Fruit fly (Drosophila melanogaster) whole organism, embryonic: ENCODE data around the gene CG12608.

Experiments
- Antp ChIP-seq: fragments of 200-800 bp; sonication (Bioruptor generic); optimal IDR thresholded peaks from 3 replicates; lab custom pipeline; 2016; ENCODE audit warnings: missing biosample characterization, missing genetic modification characterization
- CG10209 ChIP-seq: fragments of 200-800 bp; sonication (Bioruptor generic); optimal IDR thresholded peaks from 3 replicates; lab custom pipeline; 2017; ENCODE audit warnings: missing biosample characterization, mild to moderate bottlenecking, missing genetic modification characterization, missing genetic modification reagents
- CG10267 ChIP-seq: fragments of 200-800 bp; sonication (Bioruptor generic); optimal IDR thresholded peaks from 2 replicates; lab custom pipeline; 2018; ENCODE audit warnings: missing biosample characterization, mild to moderate bottlenecking, missing genetic modification characterization, moderate library complexity
- CG11456 ChIP-seq: fragments of 200-800 bp; sonication (Bioruptor generic); IDR thresholded peaks from 3 replicates; pipeline ENCODE4 v1.3.6; 2022; ENCODE audit warnings: missing biosample characterization, missing genetic modification characterization
- CG11560 ChIP-seq: fragments of 200-800 bp; sonication (Bioruptor generic); IDR thresholded peaks from 3 replicates; pipeline ENCODE4 v1.3.6; 2022; ENCODE audit warnings: missing biosample characterization, missing genetic modification characterization
- CG12769 ChIP-seq: fragments of 200-800 bp; sonication (Bioruptor generic); optimal IDR thresholded peaks from 2 replicates; lab custom pipeline; 2019; ENCODE audit warnings: missing biosample characterization, mild to moderate bottlenecking, missing genetic modification characterization, moderate library complexity
- CG14014 ChIP-seq: fragments of 200-800 bp; sonication (Bioruptor generic); IDR thresholded peaks from 2 replicates; pipeline ENCODE4 v1.3.6; 2022; ENCODE audit warnings: missing biosample characterization, missing genetic modification characterization
- CG14860 ChIP-seq: fragments of 200-800 bp; sonication (Bioruptor generic); IDR thresholded peaks from 3 replicates; pipeline ENCODE4 v1.3.6; 2022; ENCODE audit warnings: missing biosample characterization, missing genetic modification characterization; ENCODE audit not compliant: partially characterized antibody
- CG15011 ChIP-seq: fragments of 200-800 bp; sonication (Bioruptor generic); optimal IDR thresholded peaks from 3 replicates; lab custom pipeline; 2018; ENCODE audit warnings: missing biosample characterization, mild to moderate bottlenecking, missing genetic modification characterization
- CG15073 ChIP-seq: fragments of 200-800 bp; sonication (Bioruptor generic); optimal IDR thresholded peaks from 2 replicates; lab custom pipeline; 2016; ENCODE audit warnings: missing biosample characterization, missing genetic modification characterization
- CG1529 ChIP-seq: fragments of 200-800 bp; sonication (Bioruptor generic); optimal IDR thresholded peaks from 3 replicates; lab custom pipeline; 2018; ENCODE audit warnings: missing biosample characterization, missing genetic modification characterization
- CG1647 ChIP-seq: fragments of 200-800 bp; sonication (Bioruptor generic); optimal IDR thresholded peaks from 3 replicates; lab custom pipeline; 2016; ENCODE audit warnings: missing biosample characterization, missing genetic modification characterization
- CG1832 ChIP-seq: fragments of 200-800 bp; sonication (Bioruptor generic); optimal IDR thresholded peaks from 2 replicates; lab custom pipeline; 2017; ENCODE audit warnings: missing biosample characterization, mild to moderate bottlenecking, missing genetic modification characterization, inconsistent platforms
- CG2889 ChIP-seq: fragments of 200-800 bp; sonication (Bioruptor generic); IDR thresholded peaks from 3 replicates; pipeline ENCODE4 v1.3.6; 2022; ENCODE audit warnings: missing biosample characterization, missing genetic modification characterization
- CG30403 ChIP-seq: fragments of 200-800 bp; sonication (Bioruptor generic); optimal IDR thresholded peaks from 3 replicates; lab custom pipeline; 2016; ENCODE audit warnings: missing biosample characterization, missing genetic modification characterization
- CG4617 ChIP-seq: fragments of 200-800 bp; sonication (Bioruptor generic); optimal IDR thresholded peaks from 3 replicates; lab custom pipeline; 2016; ENCODE audit warnings: missing biosample characterization, missing genetic modification characterization, borderline replicate concordance
- CG4730 ChIP-seq: fragments of 200-800 bp; sonication (Bioruptor generic); IDR thresholded peaks from 2 replicates; pipeline ENCODE4 v1.3.6; 2022; ENCODE audit warnings: missing biosample characterization, missing genetic modification characterization
- CG5953 ChIP-seq: fragments of 200-800 bp; sonication (Bioruptor generic); IDR thresholded peaks from 2 replicates; pipeline ENCODE4 v1.3.6; 2022; ENCODE audit warnings: missing biosample characterization, missing genetic modification characterization
- CG7839 ChIP-seq: fragments of 200-800 bp; sonication (Bioruptor generic); optimal IDR thresholded peaks from 3 replicates; lab custom pipeline; 2018; ENCODE audit warnings: missing biosample characterization, mild to moderate bottlenecking, missing genetic modification characterization, moderate library complexity
- CG9437 ChIP-seq: fragments of 200-800 bp; sonication (Bioruptor generic); optimal IDR thresholded peaks from 2 replicates; lab custom pipeline; 2018; ENCODE audit warnings: missing biosample characterization, mild to moderate bottlenecking, missing genetic modification characterization
- CHES-1-like ChIP-seq: fragments of 200-800 bp; sonication (Bioruptor generic); optimal IDR thresholded peaks from 2 replicates; lab custom pipeline; 2016; ENCODE audit warnings: missing biosample characterization, missing genetic modification characterization
- Dad ChIP-seq: fragments of 200-800 bp; sonication (Bioruptor generic); optimal IDR thresholded peaks from 3 replicates; lab custom pipeline; 2016; ENCODE audit warnings: missing biosample characterization, missing genetic modification characterization
- Dbx ChIP-seq: fragments of 200-800 bp; sonication (Bioruptor generic); IDR thresholded peaks from 3 replicates; pipeline ENCODE4 v1.3.6; 2022; ENCODE audit warnings: missing biosample characterization, missing genetic modification characterization
- Fer1 ChIP-seq: fragments of 200-800 bp; sonication (Bioruptor generic); optimal IDR thresholded peaks from 2 replicates; lab custom pipeline; 2017; ENCODE audit warnings: missing biosample characterization, mild to moderate bottlenecking, missing genetic modification characterization
- Gug ChIP-seq: fragments of 200-800 bp; sonication (Bioruptor generic); IDR thresholded peaks from 4 replicates; pipeline ENCODE4 v1.3.6; 2022; ENCODE audit warnings: missing biosample characterization, missing genetic modification characterization
- HLH3B ChIP-seq: fragments of 200-800 bp; sonication (Bioruptor generic); IDR thresholded peaks from 2 replicates; pipeline ENCODE4 v1.3.6; 2022; ENCODE audit warnings: missing biosample characterization, missing genetic modification characterization
- Hand ChIP-seq: fragments of 200-800 bp; sonication (Bioruptor generic); optimal IDR thresholded peaks from 2 replicates; lab custom pipeline; 2017; ENCODE audit warnings: mild to moderate bottlenecking, missing biosample characterization, missing genetic modification reagents, missing genetic modification characterization
- Nf-YB ChIP-seq: fragments of 200-800 bp; sonication (Bioruptor generic); optimal IDR thresholded peaks from 3 replicates; lab custom pipeline; 2019; ENCODE audit warnings: missing biosample characterization, mild to moderate bottlenecking, missing genetic modification characterization, moderate library complexity
- Pdp1 ChIP-seq, 2 experiments: fragments of 200-800 bp; sonication (Bioruptor generic); optimal IDR thresholded peaks; 3 replicates each; lab custom pipeline; 2016; ENCODE audit warnings: missing biosample characterization in 2 of 2, missing genetic modification characterization in 2 of 2, mild to moderate bottlenecking in 1 of 2, moderate library complexity in 1 of 2
- Rx ChIP-seq: fragments of 200-800 bp; sonication (Bioruptor generic); IDR thresholded peaks from 2 replicates; pipeline ENCODE4 v1.3.6; 2022; ENCODE audit warnings: missing biosample characterization, missing genetic modification characterization
- Ssrp ChIP-seq: fragments of 200-800 bp; sonication (Bioruptor generic); optimal IDR thresholded peaks from 2 replicates; lab custom pipeline; 2018; ENCODE audit warnings: missing biosample characterization, mild to moderate bottlenecking, missing genetic modification characterization, moderate library complexity
- Taf1 ChIP-seq: fragments of 200-800 bp; sonication (Bioruptor generic); IDR thresholded peaks from 2 replicates; pipeline ENCODE4 v1.3.6; 2022; ENCODE audit warnings: missing biosample characterization, missing genetic modification characterization
- Trl ChIP-seq, 3 experiments: fragments of >200 bp in 2 of 3; fragments of 200-800 bp in 1 of 3; sonication (Bioruptor generic) in 1 of 3; optimal IDR thresholded peaks; 2 replicates in 1 of 3; 3 replicates in 2 of 3; lab custom pipeline; 2016 to 2017; ENCODE audit warnings: missing biosample characterization in 1 of 3, missing genetic modification characterization in 1 of 3
- Vsx1 ChIP-seq: fragments of 200-800 bp; sonication (Bioruptor generic); optimal IDR thresholded peaks from 2 replicates; lab custom pipeline; 2017; ENCODE audit warnings: missing biosample characterization, mild to moderate bottlenecking, missing genetic modification characterization, missing genetic modification reagents
- cato ChIP-seq: fragments of 200-800 bp; sonication (Bioruptor generic); optimal IDR thresholded peaks from 2 replicates; lab custom pipeline; 2016; ENCODE audit warnings: missing biosample characterization, missing genetic modification characterization, borderline replicate concordance
- ftz-f1 ChIP-seq: fragments of 200-800 bp; sonication (Bioruptor generic); optimal IDR thresholded peaks from 2 replicates; lab custom pipeline; 2016; ENCODE audit warnings: missing biosample characterization, missing genetic modification characterization
- gem ChIP-seq: fragments of 200-800 bp; sonication (Bioruptor generic); optimal IDR thresholded peaks from 2 replicates; lab custom pipeline; 2019; ENCODE audit warnings: missing biosample characterization, mild to moderate bottlenecking, missing genetic modification characterization, moderate library complexity
- ind ChIP-seq: fragments of 200-800 bp; sonication (Bioruptor generic); optimal IDR thresholded peaks from 3 replicates; lab custom pipeline; 2016; ENCODE audit warnings: missing biosample characterization, missing genetic modification characterization
- ken ChIP-seq: fragments of 200-800 bp; sonication (Bioruptor generic); IDR thresholded peaks from 3 replicates; pipeline ENCODE4 v1.3.6; 2022; ENCODE audit warnings: missing biosample characterization, missing genetic modification characterization
- nmo ChIP-seq: fragments of 200-800 bp; sonication (Bioruptor generic); optimal IDR thresholded peaks from 2 replicates; lab custom pipeline; 2018; ENCODE audit warnings: missing biosample characterization, mild to moderate bottlenecking, missing genetic modification characterization, moderate library complexity
- pfk ChIP-seq: fragments of 200-800 bp; sonication (Bioruptor generic); optimal IDR thresholded peaks from 2 replicates; lab custom pipeline; 2018; ENCODE audit warnings: missing biosample characterization, mild to moderate bottlenecking, missing genetic modification characterization, moderate library complexity
- pho ChIP-seq: fragments of 200-800 bp; sonication (Bioruptor generic); optimal IDR thresholded peaks from 2 replicates; lab custom pipeline; 2016; ENCODE audit warnings: missing biosample characterization, missing genetic modification characterization
- sim ChIP-seq: fragments of 200-800 bp; sonication (Bioruptor generic); IDR thresholded peaks from 2 replicates; pipeline ENCODE4 v1.3.6; 2022; ENCODE audit warnings: missing biosample characterization, missing genetic modification characterization
- sima ChIP-seq: fragments of 200-800 bp; sonication (Bioruptor generic); optimal IDR thresholded peaks from 2 replicates; lab custom pipeline; 2016; ENCODE audit warnings: missing biosample characterization, missing genetic modification characterization
- tna ChIP-seq: fragments of 200-800 bp; sonication (Bioruptor generic); IDR thresholded peaks from 2 replicates; pipeline ENCODE4 v1.3.6; 2022; ENCODE audit warnings: missing biosample characterization, missing genetic modification characterization; ENCODE audit not compliant: partially characterized antibody
- vfl ChIP-seq: fragments of 200-800 bp; sonication (Bioruptor generic); optimal IDR thresholded peaks from 2 replicates; lab custom pipeline; 2016; ENCODE audit warnings: missing biosample characterization, missing genetic modification characterization
- wek ChIP-seq: fragments of 200-800 bp; sonication (Bioruptor generic); optimal IDR thresholded peaks from 3 replicates; lab custom pipeline; 2018; ENCODE audit warnings: missing biosample characterization, mild to moderate bottlenecking, missing genetic modification characterization, moderate library complexity
- zen2 ChIP-seq: fragments of 200-800 bp; sonication (Bioruptor generic); IDR thresholded peaks from 3 replicates; pipeline ENCODE4 v1.3.6; 2022; ENCODE audit warnings: missing biosample characterization, missing genetic modification characterization; ENCODE audit not compliant: partially characterized antibody
- zfh1 ChIP-seq: fragments of 200-800 bp; sonication (Bioruptor generic); IDR thresholded peaks from 3 replicates; pipeline ENCODE4 v1.3.6; 2022; ENCODE audit warnings: missing biosample characterization, missing genetic modification characterization

Gene CG12608

DNA sequence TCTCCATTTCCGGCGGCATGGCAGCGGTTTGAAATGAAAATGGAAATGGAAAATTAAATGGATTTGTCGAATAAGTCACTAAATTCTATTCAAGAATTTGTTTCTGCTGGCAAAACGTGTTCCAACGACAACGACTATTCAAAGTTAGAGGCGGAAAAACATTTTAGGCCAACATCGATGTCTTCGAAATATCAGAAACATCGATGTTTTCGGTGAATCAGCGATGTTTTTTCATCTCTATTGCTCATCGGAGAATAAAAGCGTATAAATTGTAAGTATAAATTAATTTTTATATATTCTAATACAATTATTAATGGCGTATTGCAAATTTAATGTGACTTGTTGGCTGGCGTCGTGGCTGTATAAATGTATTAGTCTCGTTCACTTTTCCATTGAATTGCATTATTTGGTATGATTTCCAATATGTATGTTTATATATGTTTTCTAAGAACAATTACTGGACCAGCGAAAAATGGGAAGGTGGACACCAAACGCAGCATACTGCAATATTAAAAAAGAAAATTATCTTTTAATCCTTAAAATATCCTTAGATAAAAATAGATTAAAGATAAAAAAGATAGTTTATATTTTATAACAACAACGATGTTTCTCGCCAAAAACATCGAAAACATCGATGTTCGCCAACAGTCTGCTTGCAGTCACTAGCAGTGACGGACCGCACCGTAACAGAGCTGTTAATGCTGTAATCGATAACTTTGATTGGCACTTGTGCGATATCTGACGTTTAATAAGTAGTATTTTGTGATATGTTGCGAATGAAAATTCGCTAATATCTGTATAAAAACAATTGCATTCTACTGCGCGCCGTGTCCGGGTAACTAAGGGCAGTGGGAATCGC, at the start of gene CG12608, which contains the start of gene Prp5 (continued):
- peak; percentile 30 for TF ChIP-seq CG4617
- TF ChIP-seq CG1647 (GFP tag; lab: Kevin White, UChicago) = no peak
- TF ChIP-seq wek (GFP tag; lab: Kevin White, UChicago) = no peak
- TF ChIP-seq sim = no peak
- TF ChIP-seq Hand (GFP tag; lab: Kevin White, UChicago) = no peak
- no peak for TF ChIP-seq CG4730 (GFP tag; lab: Robert Waterston, UW)
- TF ChIP-seq CG15073 = no peak
- no peak for TF ChIP-seq CG11456 (GFP tag; lab: Robert Waterston, UW)
- peak; percentile 21 for TF ChIP-seq nmo (GFP tag; lab: Kevin White, UChicago)
- TF ChIP-seq CG14860 = peak; percentile 48; the same call in 2 of the 3 replicates
- peak in 1 of 2 experiments; percentile 26 for TF ChIP-seq Pdp1 (GFP tag; optimal IDR thresholded peaks at IDR 0.05; lab: Kevin White, UChicago)
- no peak for TF ChIP-seq Vsx1 (GFP tag; lab: Kevin White, UChicago)
- TF ChIP-seq Antp (GFP tag; lab: Kevin White, UChicago) = no peak
- TF ChIP-seq tna (GFP tag; lab: Robert Waterston, UW) = peak; percentile 37; the same call in 1 of the 2 replicates
- TF ChIP-seq CG5953 = no peak
- no peak for TF ChIP-seq HLH3B
- TF ChIP-seq cato (GFP tag; lab: Kevin White, UChicago) = no peak
- TF ChIP-seq gem (tag; lab: Kevin White, UChicago) = no peak
- TF ChIP-seq pho = no peak
- no peak for TF ChIP-seq Fer1 (GFP tag; lab: Kevin White, UChicago)
- no peak for TF ChIP-seq Taf1 (GFP tag; lab: Robert Waterston, UW)
- TF ChIP-seq Nf-YB (GFP tag; lab: Kevin White, UChicago) = no peak
- TF ChIP-seq pfk = no peak
- peak; percentile 32 for TF ChIP-seq CG9437
- TF ChIP-seq zen2 (GFP tag; lab: Robert Waterston, UW) = peak; percentile 35; the same call in 2 of the 3 replicates
- no peak for TF ChIP-seq CG10267 (tag; lab: Kevin White, UChicago)
- TF ChIP-seq ftz-f1 (GFP tag; lab: Kevin White, UChicago) = no peak
- TF ChIP-seq Dbx = no peak
- TF ChIP-seq CG11560 (tag; lab: Robert Waterston, UW) = no peak
- TF ChIP-seq CG2889 (GFP tag; lab: Robert Waterston, UW) = no peak
- TF ChIP-seq CHES-1-like (GFP tag; lab: Kevin White, UChicago) = no peak
- TF ChIP-seq Dad (GFP tag; lab: Kevin White, UChicago) = no peak
- TF ChIP-seq CG10209 (GFP tag; lab: Kevin White, UChicago) = no peak
- no peak for TF ChIP-seq ken (GFP tag; lab: Robert Waterston, UW)
- no peak for TF ChIP-seq CG15011
- no peak for TF ChIP-seq CG1529 (GFP tag; lab: Kevin White, UChicago)
- no peak for TF ChIP-seq Ssrp
- no peak for TF ChIP-seq CG12769 (tag; lab: Kevin White, UChicago)
- no peak for TF ChIP-seq CG1832 (GFP tag; lab: Kevin White, UChicago)
- peak; percentile 12; the same call in 1 of the 4 replicates for TF ChIP-seq Gug (GFP tag; lab: Robert Waterston, UW)
- TF ChIP-seq CG7839 (tag; lab: Kevin White, UChicago) = no peak
- TF ChIP-seq vfl = no peak
- TF ChIP-seq sima (GFP tag; lab: Kevin White, UChicago) = no peak
- no peak for TF ChIP-seq CG14014 (GFP tag; lab: Robert Waterston, UW)
- no peak for TF ChIP-seq Rx
- TF ChIP-seq zfh1 = no peak
- no peak for TF ChIP-seq Trl (optimal IDR thresholded peaks at IDR 0.05; lab: Kevin White, UChicago)
- no peak for TF ChIP-seq Trl (GFP tag; optimal IDR thresholded peaks at IDR 0.05; lab: Kevin White, UChicago)
- TF ChIP-seq ind (GFP tag; lab: Kevin White, UChicago) = no peak
- peak; percentile 9 for TF ChIP-seq CG30403 (GFP tag; lab: Kevin White, UChicago)
